Fruit fly (Drosophila melanogaster) whole organism, adult: ENCODE data around the gene CG31673.

Experiments used
- CG11617 ChIP-seq: fragments of 200-800 bp; sonication (Bioruptor generic); optimal IDR thresholded peaks from 2 replicates; lab custom pipeline; 2017; ENCODE audit warnings: mild to moderate bottlenecking, missing biosample characterization, missing genetic modification reagents, missing genetic modification characterization
- CG12768 ChIP-seq: fragments of 200-800 bp; sonication (Bioruptor generic); optimal IDR thresholded peaks from 2 replicates; lab custom pipeline; 2017; ENCODE audit warnings: missing biosample characterization, missing genetic modification characterization, mild to moderate bottlenecking, moderate library complexity, missing genetic modification reagents
- CG14711 ChIP-seq: fragments of 200-800 bp; sonication (Bioruptor generic); optimal IDR thresholded peaks from 2 replicates; lab custom pipeline; 2018; ENCODE audit warnings: missing biosample characterization, mild to moderate bottlenecking, missing genetic modification characterization, moderate library complexity
- CG1620 ChIP-seq: fragments of 200-800 bp; sonication (Bioruptor generic); optimal IDR thresholded peaks from 2 replicates; lab custom pipeline; 2016; ENCODE audit warnings: missing biosample characterization, missing genetic modification characterization
- CG33017 ChIP-seq: fragments of 200-800 bp; sonication (Bioruptor generic); optimal IDR thresholded peaks from 2 replicates; lab custom pipeline; 2018; ENCODE audit warnings: missing biosample characterization, mild to moderate bottlenecking, missing genetic modification characterization, moderate library complexity
- CG5204 ChIP-seq: fragments of 200-800 bp; sonication (Bioruptor generic); optimal IDR thresholded peaks from 2 replicates; lab custom pipeline; 2016; ENCODE audit warnings: missing biosample characterization, missing genetic modification characterization
- CG7045 ChIP-seq: fragments of 200-800 bp; sonication (Bioruptor generic); optimal IDR thresholded peaks from 2 replicates; lab custom pipeline; 2017; ENCODE audit warnings: missing biosample characterization, mild to moderate bottlenecking, missing genetic modification characterization
- CG7101 ChIP-seq: fragments of 200-800 bp; sonication (Bioruptor generic); optimal IDR thresholded peaks from 2 replicates; lab custom pipeline; 2018; ENCODE audit warnings: missing biosample characterization, mild to moderate bottlenecking, missing genetic modification characterization, moderate library complexity
- Clk ChIP-seq: fragments of 200-800 bp; sonication (Bioruptor generic); optimal IDR thresholded peaks from 2 replicates; lab custom pipeline; 2017; ENCODE audit warnings: missing biosample characterization, missing genetic modification characterization
- Crg-1 ChIP-seq: fragments of 200-800 bp; sonication (Bioruptor generic); optimal IDR thresholded peaks from 2 replicates; lab custom pipeline; 2016; ENCODE audit warnings: missing biosample characterization, missing genetic modification characterization
- Hr96 ChIP-seq: fragments of 200-800 bp; sonication (Bioruptor generic); optimal IDR thresholded peaks from 2 replicates; lab custom pipeline; 2016; ENCODE audit warnings: missing biosample characterization, missing genetic modification characterization
- Mnt ChIP-seq: fragments of 200-800 bp; sonication (Bioruptor generic); optimal IDR thresholded peaks from 2 replicates; lab custom pipeline; 2016; ENCODE audit warnings: missing biosample characterization, mild to moderate bottlenecking, missing genetic modification characterization
- bab1 ChIP-seq: fragments of 200-800 bp; sonication (Bioruptor generic); optimal IDR thresholded peaks from 3 replicates; lab custom pipeline; 2019; ENCODE audit warnings: missing biosample characterization, mild to moderate bottlenecking, missing genetic modification characterization, moderate library complexity
- cic ChIP-seq: fragments of 200-800 bp; sonication (Bioruptor generic); optimal IDR thresholded peaks from 2 replicates; lab custom pipeline; 2017; ENCODE audit warnings: missing biosample characterization, mild to moderate bottlenecking, missing genetic modification characterization, moderate library complexity
- cnc ChIP-seq, 2 experiments: fragments of >200 bp; optimal IDR thresholded peaks; 2 replicates each; lab custom pipeline; 2017
- kay ChIP-seq: fragments of 200-800 bp; sonication (Bioruptor generic); peaks from one replicate; lab custom pipeline; 2016; ENCODE audit warnings: missing biosample characterization, missing genetic modification characterization, borderline replicate concordance
- ovo ChIP-seq: fragments of 200-800 bp; sonication (Bioruptor generic); optimal IDR thresholded peaks from 2 replicates; lab custom pipeline; 2016; ENCODE audit warnings: missing biosample characterization, missing genetic modification characterization
- pad ChIP-seq: fragments of 200-800 bp; sonication (Bioruptor generic); optimal IDR thresholded peaks from 3 replicates; lab custom pipeline; 2017; ENCODE audit warnings: missing biosample characterization, missing genetic modification characterization, mild to moderate bottlenecking, moderate library complexity, missing genetic modification reagents
- toe ChIP-seq: fragments of 200-800 bp; sonication (Bioruptor generic); optimal IDR thresholded peaks from 2 replicates; lab custom pipeline; 2016; ENCODE audit warnings: missing biosample characterization, missing genetic modification characterization

Gene CG31673

dm6 chr2L:20868921-20869320, 39.5 kb downstream of the CG31673 start:
- TF ChIP-seq cnc (optimal IDR thresholded peaks at IDR 0.05; lab: Kevin White, UChicago), result no peak
- TF ChIP-seq Mnt (GFP tag; lab: Kevin White, UChicago), result no peak
- no peak for TF ChIP-seq ovo (GFP tag; lab: Kevin White, UChicago)
- TF ChIP-seq CG14711 (tag; lab: Kevin White, UChicago), result no peak
- no peak for TF ChIP-seq Clk (GFP tag; lab: Kevin White, UChicago)
- no peak for TF ChIP-seq CG11617

dm6 chr2L:20869804-20870295, 40.4 kb downstream of the CG31673 start, which contains the start of gene CG14401:
TSS of gene CG14401 (plus strand) at chr2L:20869854.
- TF ChIP-seq CG12768, result peak; percentile 11
- TF ChIP-seq CG7045 (GFP tag; lab: Kevin White, UChicago), result no peak
- no peak for TF ChIP-seq Clk (GFP tag; lab: Kevin White, UChicago)
- peak; percentile 0 for TF ChIP-seq CG11617
- no peak for TF ChIP-seq kay
- TF ChIP-seq CG1620 (GFP tag; lab: Kevin White, UChicago), result no peak
- TF ChIP-seq CG33017 (tag; lab: Kevin White, UChicago), result peak; percentile 35
- no peak for TF ChIP-seq Hr96 (GFP tag; lab: Kevin White, UChicago)
- TF ChIP-seq bab1 (GFP tag; lab: Kevin White, UChicago), result no peak
- peak; percentile 55 for TF ChIP-seq Mnt (GFP tag; lab: Kevin White, UChicago)
- TF ChIP-seq Crg-1 (GFP tag; lab: Kevin White, UChicago), result no peak
- no peak for TF ChIP-seq ovo (GFP tag; lab: Kevin White, UChicago)
- peak; percentile 52 for TF ChIP-seq cic
- TF ChIP-seq CG7101 (tag; lab: Kevin White, UChicago), result peak; percentile 15
- TF ChIP-seq CG14711 (tag; lab: Kevin White, UChicago), result no peak

- TF ChIP-seq toe (no peak), cic (no peak), Mnt (GFP tag; lab: Kevin White, UChicago) (no peak), Crg-1 (GFP tag; lab: Kevin White, UChicago) (no peak), CG5204 (GFP tag; lab: Kevin White, UChicago) (no peak)
Measured at dm6 chr2L:20874514-20874913, 45.1 kb downstream of the CG31673 start.

dm6 chr2L:20878052-20878451, 48.6 kb downstream of the CG31673 start:
- no peak for TF ChIP-seq CG33017 (tag; lab: Kevin White, UChicago)
- TF ChIP-seq CG11617, result no peak
- no peak for TF ChIP-seq CG7045 (GFP tag; lab: Kevin White, UChicago)
- no peak for TF ChIP-seq pad
- peak in 1 of 2 experiments; percentile 84 for TF ChIP-seq cnc (optimal IDR thresholded peaks at IDR 0.05; lab: Kevin White, UChicago)
- no peak for TF ChIP-seq CG7101 (tag; lab: Kevin White, UChicago)
- TF ChIP-seq Hr96 (GFP tag; lab: Kevin White, UChicago), result no peak

dm6 chr2L:20878463-20878862, 49.1 kb downstream of the CG31673 start:
- TF ChIP-seq kay, result peak; percentile 51
- no peak for TF ChIP-seq ovo (GFP tag; lab: Kevin White, UChicago)

dm6 chr2L:20879567-20880141, 50.2 kb downstream of the CG31673 start:
- peak; percentile 69 for TF ChIP-seq kay
- TF ChIP-seq bab1 (GFP tag; lab: Kevin White, UChicago), result no peak

- TF ChIP-seq kay, result peak; percentile 24
- TF ChIP-seq CG14711 (tag; lab: Kevin White, UChicago), result no peak
Measured at dm6 chr2L:20880476-20880875, 51.1 kb downstream of the CG31673 start.
